Worm (Caenorhabditis elegans) whole organism, L3 larva: ENCODE measurements around the gene T27D12.1.

Experiments used
- R02D3.7 ChIP-seq: fragments of 150-350 bp; optimal IDR thresholded peaks from 2 replicates; lab custom pipeline; 2014; ENCODE audit warnings: missing biosample characterization, missing genetic modification characterization
- ZK546.5 ChIP-seq: sonication (generic microtip); optimal IDR thresholded peaks from 2 replicates; lab custom pipeline; 2017; ENCODE audit warnings: missing biosample characterization, missing genetic modification characterization
- aly-2 ChIP-seq: fragments of 150-350 bp; optimal IDR thresholded peaks from 2 replicates; lab custom pipeline; 2014; ENCODE audit warnings: missing biosample characterization, missing genetic modification characterization
- ama-1 ChIP-seq: fragments of 150-350 bp; optimal IDR thresholded peaks from 2 replicates; lab custom pipeline; 2018
- ceh-16 ChIP-seq: sonication (generic microtip); optimal IDR thresholded peaks from 2 replicates; lab custom pipeline; 2017; ENCODE audit warnings: missing biosample characterization, missing genetic modification characterization
- ceh-28 ChIP-seq: fragments of 150-350 bp; optimal IDR thresholded peaks from 2 replicates; lab custom pipeline; 2014; ENCODE audit warnings: missing biosample characterization, missing genetic modification reagents, missing genetic modification characterization
- ceh-82 ChIP-seq: fragments of 150-350 bp; optimal IDR thresholded peaks from 2 replicates; lab custom pipeline; 2014; ENCODE audit warnings: missing biosample characterization, missing genetic modification characterization
- ceh-9 ChIP-seq: sonication (generic microtip); optimal IDR thresholded peaks from 2 replicates; lab custom pipeline; 2018; ENCODE audit warnings: missing biosample characterization, missing genetic modification characterization
- daf-12 ChIP-seq: fragments of 150-350 bp; optimal IDR thresholded peaks from 2 replicates; lab custom pipeline; 2014; ENCODE audit warnings: missing biosample characterization, missing genetic modification reagents, missing genetic modification characterization
- egl-5 ChIP-seq: fragments of 150-350 bp; optimal IDR thresholded peaks from 2 replicates; lab custom pipeline; 2017; ENCODE audit warnings: missing biosample characterization, missing genetic modification reagents, missing genetic modification characterization, inconsistent platforms
- elt-1 ChIP-seq: fragments of 150-350 bp; optimal IDR thresholded peaks from 2 replicates; lab custom pipeline; 2014; ENCODE audit warnings: missing biosample characterization, missing genetic modification characterization
- elt-2 ChIP-seq: sonication (generic microtip); optimal IDR thresholded peaks from 2 replicates; lab custom pipeline; 2016; ENCODE audit warnings: missing genetic modification reagents, mild to moderate bottlenecking, missing genetic modification characterization, missing compliant biosample characterization
- eor-1 ChIP-seq, 2 experiments: fragments of 150-350 bp; optimal IDR thresholded peaks; 2 replicates each; lab custom pipeline; 2014 to 2018; ENCODE audit warnings: missing biosample characterization in 2 of 2, missing genetic modification characterization in 2 of 2
- fkh-2 ChIP-seq: fragments of 150-350 bp; optimal IDR thresholded peaks from 2 replicates; lab custom pipeline; 2014; ENCODE audit warnings: missing biosample characterization, missing genetic modification reagents, missing genetic modification characterization
- fos-1 ChIP-seq: fragments of 150-350 bp; optimal IDR thresholded peaks from 2 replicates; lab custom pipeline; 2014; ENCODE audit warnings: missing biosample characterization, missing genetic modification characterization
- jun-1 ChIP-seq: fragments of 150-350 bp; optimal IDR thresholded peaks from 2 replicates; lab custom pipeline; 2014; ENCODE audit warnings: missing biosample characterization, missing genetic modification reagents, missing genetic modification characterization
- lin-15B ChIP-seq: fragments of 150-350 bp; optimal IDR thresholded peaks from 2 replicates; lab custom pipeline; 2014; ENCODE audit warnings: missing biosample characterization, missing genetic modification characterization
- lin-39 ChIP-seq: fragments of 150-350 bp; optimal IDR thresholded peaks from 2 replicates; lab custom pipeline; 2018; ENCODE audit warnings: missing biosample characterization, missing genetic modification reagents, missing genetic modification characterization
- lsy-12 ChIP-seq: sonication (generic microtip); optimal IDR thresholded peaks from 2 replicates; lab custom pipeline; 2016; ENCODE audit warnings: mild to moderate bottlenecking, missing genetic modification characterization, missing compliant biosample characterization
- mdl-1 ChIP-seq: fragments of 150-350 bp; optimal IDR thresholded peaks from 2 replicates; lab custom pipeline; 2014; ENCODE audit warnings: missing biosample characterization, missing genetic modification characterization
- mml-1 ChIP-seq: fragments of 150-350 bp; sonication (generic microtip); optimal IDR thresholded peaks from 3 replicates; lab custom pipeline; 2014; ENCODE audit warnings: missing biosample characterization, missing genetic modification characterization
- nfya-1 ChIP-seq: sonication (generic microtip); optimal IDR thresholded peaks from 2 replicates; lab custom pipeline; 2017; ENCODE audit warnings: missing genetic modification characterization, mild to moderate bottlenecking, missing compliant biosample characterization, antibody characterized with exemption, moderate library complexity; ENCODE audit not compliant: insufficient read depth
- nhr-11 ChIP-seq: fragments of 150-350 bp; optimal IDR thresholded peaks from 2 replicates; lab custom pipeline; 2014; ENCODE audit warnings: missing biosample characterization, missing genetic modification characterization
- nhr-12 ChIP-seq: fragments of 150-350 bp; optimal IDR thresholded peaks from 2 replicates; lab custom pipeline; 2014; ENCODE audit warnings: missing biosample characterization, missing genetic modification characterization
- nhr-23 ChIP-seq: fragments of 150-350 bp; optimal IDR thresholded peaks from 2 replicates; lab custom pipeline; 2014; ENCODE audit warnings: missing biosample characterization, missing genetic modification reagents, missing genetic modification characterization
- nhr-237 ChIP-seq: fragments of 150-350 bp; optimal IDR thresholded peaks from 2 replicates; lab custom pipeline; 2014; ENCODE audit warnings: missing biosample characterization, missing genetic modification characterization
- nhr-25 ChIP-seq: sonication (generic microtip); optimal IDR thresholded peaks from 2 replicates; lab custom pipeline; 2017; ENCODE audit warnings: missing biosample characterization, missing genetic modification characterization
- nhr-43 ChIP-seq: sonication (generic microtip); optimal IDR thresholded peaks from 2 replicates; lab custom pipeline; 2016; ENCODE audit warnings: mild to moderate bottlenecking, missing genetic modification characterization, missing compliant biosample characterization; ENCODE audit not compliant: poor library complexity, severe bottlenecking
- nhr-67 ChIP-seq: fragments of 150-350 bp; optimal IDR thresholded peaks from 2 replicates; lab custom pipeline; 2014; ENCODE audit warnings: missing biosample characterization, missing genetic modification characterization
- nhr-76 ChIP-seq: fragments of 150-350 bp; sonication (generic microtip); optimal IDR thresholded peaks from 5 replicates; lab custom pipeline; 2014; ENCODE audit warnings: missing biosample characterization, missing genetic modification characterization
- nhr-77 ChIP-seq: fragments of 150-350 bp; optimal IDR thresholded peaks from 2 replicates; lab custom pipeline; 2014; ENCODE audit warnings: missing biosample characterization, missing genetic modification characterization
- pha-4 ChIP-seq: fragments of 150-350 bp; optimal IDR thresholded peaks from 2 replicates; lab custom pipeline; 2014; ENCODE audit warnings: missing biosample characterization, missing genetic modification reagents, missing genetic modification characterization
- pqm-1 ChIP-seq: fragments of 150-350 bp; optimal IDR thresholded peaks from 2 replicates; lab custom pipeline; 2017; ENCODE audit warnings: missing biosample characterization, missing genetic modification characterization, inconsistent platforms
- sea-2 ChIP-seq: fragments of 150-350 bp; sonication (generic microtip); optimal IDR thresholded peaks from 4 replicates; lab custom pipeline; 2014; ENCODE audit warnings: missing biosample characterization, missing genetic modification reagents, missing genetic modification characterization
- skn-1 ChIP-seq: fragments of 150-350 bp; optimal IDR thresholded peaks from 2 replicates; lab custom pipeline; 2014; ENCODE audit warnings: missing biosample characterization, missing genetic modification characterization
- snpc-4 ChIP-seq: fragments of 150-350 bp; optimal IDR thresholded peaks from 2 replicates; lab custom pipeline; 2014; ENCODE audit warnings: missing biosample characterization, missing genetic modification characterization
- tbx-2 ChIP-seq: sonication (generic microtip); optimal IDR thresholded peaks from 2 replicates; lab custom pipeline; 2016; ENCODE audit warnings: mild to moderate bottlenecking, missing genetic modification characterization, missing compliant biosample characterization
- unc-39 ChIP-seq: sonication (generic microtip); optimal IDR thresholded peaks from 4 replicates; lab custom pipeline; 2017; ENCODE audit warnings: missing biosample characterization, missing genetic modification characterization
- unc-62 ChIP-seq: fragments of 150-350 bp; sonication (generic microtip); optimal IDR thresholded peaks from 4 replicates; lab custom pipeline; 2014; ENCODE audit warnings: missing biosample characterization, missing genetic modification reagents, missing genetic modification characterization
- zag-1 ChIP-seq: fragments of 150-350 bp; optimal IDR thresholded peaks from 2 replicates; lab custom pipeline; 2014; ENCODE audit warnings: missing biosample characterization, missing genetic modification characterization
- ztf-11 ChIP-seq: fragments of 150-350 bp; optimal IDR thresholded peaks from 2 replicates; lab custom pipeline; 2014; ENCODE audit warnings: missing biosample characterization, missing genetic modification characterization
- ztf-4 ChIP-seq: fragments of 150-350 bp; optimal IDR thresholded peaks from 2 replicates; lab custom pipeline; 2014; ENCODE audit warnings: missing biosample characterization, missing genetic modification characterization

Gene T27D12.1

ce11 chrII:11806256-11806655, 36.2 kb upstream of the T27D12.1 start, which contains the start of gene jmjd-1.1:
Gene jmjd-1.1 (plus strand): TSS chrII:11806556.
- TF ChIP-seq R02D3.7 (no peak), daf-12 (no peak), nhr-237 (no peak), elt-2 (tag; lab: Kevin White, UChicago) (no peak), tbx-2 (tag; lab: Kevin White, UChicago) (no peak), ZK546.5 (no peak)

ce11 chrII:11808979-11809378, 33.4 kb upstream of the T27D12.1 start, which contains the start of gene F43G6.10:
Gene F43G6.10 (plus strand): TSS chrII:11809349.
- TF ChIP-seq nhr-25 (tag; lab: Kevin White, UChicago) (no peak), ztf-11 (tag; lab: Kevin White, UChicago) (no peak), nfya-1 (no peak), skn-1 (tag; lab: Kevin White, UChicago) (no peak), lsy-12 (tag; lab: Kevin White, UChicago) (no peak), ztf-4 (tag; lab: Kevin White, UChicago) (no peak), sea-2 (GFP tag; lab: Kevin White, UChicago) (no peak), ama-1 (lab: Kevin White, UChicago) (no peak), daf-12 (no peak), ceh-82 (tag; lab: Kevin White, UChicago) (no peak), snpc-4 (tag; lab: Kevin White, UChicago) (no peak), ceh-16 (tag; lab: Kevin White, UChicago) (no peak), nhr-23 (tag; lab: Kevin White, UChicago) (no peak), nhr-77 (tag; lab: Kevin White, UChicago) (no peak), eor-1 (tag; optimal IDR thresholded peaks at IDR 0.05; lab: Kevin White, UChicago) (no peak), fos-1 (tag; lab: Kevin White, UChicago) (no peak)

- TF ChIP-seq lin-15B, result no peak
- TF ChIP-seq egl-5 (tag; lab: Kevin White, UChicago), result no peak
- no peak for TF ChIP-seq zag-1 (tag; lab: Kevin White, UChicago)
- TF ChIP-seq elt-1, result no peak
- TF ChIP-seq unc-39, result no peak
- no peak for TF ChIP-seq ama-1 (lab: Kevin White, UChicago)
- TF ChIP-seq nhr-43 (tag; lab: Kevin White, UChicago), result no peak
- no peak for TF ChIP-seq nhr-237
- TF ChIP-seq eor-1 (tag; optimal IDR thresholded peaks at IDR 0.05; lab: Kevin White, UChicago), result no peak
- no peak for TF ChIP-seq ZK546.5
- no peak for TF ChIP-seq nhr-77 (tag; lab: Kevin White, UChicago)
- TF ChIP-seq mdl-1 (tag; lab: Kevin White, UChicago), result no peak
- TF ChIP-seq sea-2 (GFP tag; lab: Kevin White, UChicago), result no peak
- TF ChIP-seq nhr-12, result no peak
- no peak for TF ChIP-seq ceh-9
Observed at ce11 chrII:11810436-11810835, 32.0 kb upstream of the T27D12.1 start, which contains the start of gene F43G6.7. Gene F43G6.7 (plus strand): TSS chrII:11810790.

ce11 chrII:11811241-11811640, 31.2 kb upstream of the T27D12.1 start:
- TF ChIP-seq nhr-12, result no peak
- no peak for TF ChIP-seq snpc-4 (tag; lab: Kevin White, UChicago)
- TF ChIP-seq nhr-77 (tag; lab: Kevin White, UChicago), result no peak
- TF ChIP-seq nhr-23 (tag; lab: Kevin White, UChicago), result no peak
- no peak for TF ChIP-seq egl-5 (tag; lab: Kevin White, UChicago)
- TF ChIP-seq ceh-28 (tag; lab: Kevin White, UChicago), result no peak
- no peak for TF ChIP-seq eor-1 (tag; optimal IDR thresholded peaks at IDR 0.05; lab: Kevin White, UChicago)
- TF ChIP-seq unc-62, result no peak
- TF ChIP-seq ZK546.5, result no peak

- TF ChIP-seq ceh-28 (tag; lab: Kevin White, UChicago) (no peak), ama-1 (lab: Kevin White, UChicago) (no peak), nfya-1 (peak; percentile 72), snpc-4 (tag; lab: Kevin White, UChicago) (peak; percentile 32), nhr-76 (no peak), nhr-11 (tag; lab: Kevin White, UChicago) (peak; percentile 78), aly-2 (tag; lab: Kevin White, UChicago) (no peak), fkh-2 (tag; lab: Kevin White, UChicago) (no peak), lin-39 (peak; percentile 11), jun-1 (no peak), daf-12 (no peak), unc-62 (no peak), tbx-2 (tag; lab: Kevin White, UChicago) (no peak), fos-1 (tag; lab: Kevin White, UChicago) (no peak), pqm-1 (tag; lab: Kevin White, UChicago) (peak; percentile 14), nhr-12 (no peak), nhr-67 (tag; lab: Kevin White, UChicago) (no peak), R02D3.7 (no peak), pha-4 (tag; lab: Kevin White, UChicago) (no peak), ceh-16 (tag; lab: Kevin White, UChicago) (no peak), ztf-11 (tag; lab: Kevin White, UChicago) (no peak), ceh-9 (no peak), elt-2 (tag; lab: Kevin White, UChicago) (peak; percentile 30), ceh-82 (tag; lab: Kevin White, UChicago) (no peak), nhr-25 (tag; lab: Kevin White, UChicago) (peak; percentile 13), nhr-23 (tag; lab: Kevin White, UChicago) (peak; percentile 35), skn-1 (tag; lab: Kevin White, UChicago) (no peak), lsy-12 (tag; lab: Kevin White, UChicago) (no peak), elt-1 (no peak), mml-1 (no peak)
Observed at ce11 chrII:11813895-11814369, 28.5 kb upstream of the T27D12.1 start, which contains the start of gene F43G6.8. Gene F43G6.8 (minus strand): TSS chrII:11814092.
